Fruit fly (Drosophila melanogaster) whole organism, embryonic: ENCODE data around the gene jagn.

Experiments
- CG10209 ChIP-seq: fragments of 200-800 bp; sonication (Bioruptor generic); optimal IDR thresholded peaks from 3 replicates; lab custom pipeline; 2017; ENCODE audit warnings: missing biosample characterization, mild to moderate bottlenecking, missing genetic modification characterization, missing genetic modification reagents
- CG10959 ChIP-seq: fragments of 200-800 bp; sonication (Bioruptor generic); IDR thresholded peaks from 2 replicates; pipeline ENCODE4 v1.3.6; 2022; ENCODE audit warnings: missing biosample characterization, missing genetic modification characterization
- CG15073 ChIP-seq: fragments of 200-800 bp; sonication (Bioruptor generic); optimal IDR thresholded peaks from 2 replicates; lab custom pipeline; 2016; ENCODE audit warnings: missing biosample characterization, missing genetic modification characterization
- CG1603 ChIP-seq: fragments of 200-800 bp; sonication (Bioruptor generic); optimal IDR thresholded peaks from 2 replicates; lab custom pipeline; 2019; ENCODE audit warnings: missing biosample characterization, mild to moderate bottlenecking, missing genetic modification characterization, moderate library complexity
- CG17568 ChIP-seq: fragments of 200-800 bp; sonication (Bioruptor generic); optimal IDR thresholded peaks from 2 replicates; lab custom pipeline; 2018; ENCODE audit warnings: missing biosample characterization, mild to moderate bottlenecking, missing genetic modification characterization, moderate library complexity
- CG18262 ChIP-seq: fragments of 200-800 bp; optimal IDR thresholded peaks from 3 replicates; lab custom pipeline; 2019; ENCODE audit warnings: missing biosample characterization, mild to moderate bottlenecking, missing genetic modification characterization, moderate library complexity
- CG3065 ChIP-seq: fragments of 200-800 bp; sonication (Bioruptor generic); optimal IDR thresholded peaks from 2 replicates; lab custom pipeline; 2016; ENCODE audit warnings: missing biosample characterization, missing genetic modification characterization
- CG3163 ChIP-seq: fragments of 200-800 bp; sonication (Bioruptor generic); optimal IDR thresholded peaks from 3 replicates; lab custom pipeline; 2016; ENCODE audit warnings: missing biosample characterization, missing genetic modification characterization
- CG32532 ChIP-seq: fragments of 200-800 bp; sonication (Bioruptor generic); IDR thresholded peaks from 2 replicates; pipeline ENCODE4 v1.3.6; 2022; ENCODE audit warnings: missing biosample characterization, missing genetic modification characterization
- CG3847 ChIP-seq: fragments of 200-800 bp; sonication (Bioruptor generic); IDR thresholded peaks from 2 replicates; pipeline ENCODE4 v1.3.6; 2022; ENCODE audit warnings: missing biosample characterization, missing genetic modification characterization
- CG42726 ChIP-seq: fragments of 200-800 bp; sonication (Bioruptor generic); IDR thresholded peaks from 2 replicates; pipeline ENCODE4 v1.3.6; 2022; ENCODE audit warnings: missing biosample characterization, missing genetic modification characterization; ENCODE audit not compliant: partially characterized antibody
- CG4424 ChIP-seq: fragments of 200-800 bp; sonication (Bioruptor generic); optimal IDR thresholded peaks from 3 replicates; lab custom pipeline; 2016; ENCODE audit warnings: missing biosample characterization, missing genetic modification characterization
- CG4707 ChIP-seq: fragments of 200-800 bp; sonication (Bioruptor generic); optimal IDR thresholded peaks from 2 replicates; lab custom pipeline; 2018; ENCODE audit warnings: missing biosample characterization, mild to moderate bottlenecking, missing genetic modification characterization, moderate library complexity
- CG5180 ChIP-seq: fragments of 200-800 bp; sonication (Bioruptor generic); optimal IDR thresholded peaks from 3 replicates; lab custom pipeline; 2017; ENCODE audit warnings: missing biosample characterization, missing genetic modification characterization, mild to moderate bottlenecking, moderate library complexity, missing genetic modification reagents
- CG5245 ChIP-seq: fragments of 200-800 bp; sonication (Bioruptor generic); optimal IDR thresholded peaks from 3 replicates; lab custom pipeline; 2016; ENCODE audit warnings: missing biosample characterization, missing genetic modification characterization
- CG6175 ChIP-seq: fragments of 200-800 bp; sonication (Bioruptor generic); IDR thresholded peaks from 3 replicates; pipeline ENCODE4 v1.3.6; 2022; ENCODE audit warnings: missing biosample characterization, missing genetic modification characterization
- CG6765 ChIP-seq: fragments of 200-800 bp; sonication (Bioruptor generic); optimal IDR thresholded peaks from 3 replicates; lab custom pipeline; 2017; ENCODE audit warnings: missing biosample characterization, mild to moderate bottlenecking, missing genetic modification characterization
- CG6854 ChIP-seq: fragments of 200-800 bp; sonication (Bioruptor generic); optimal IDR thresholded peaks from 3 replicates; lab custom pipeline; 2017; ENCODE audit warnings: missing biosample characterization, mild to moderate bottlenecking, missing genetic modification characterization
- CG8290 ChIP-seq, 3 experiments: fragments of 200-800 bp; sonication (Bioruptor generic); optimal IDR thresholded peaks; 2 replicates each; lab custom pipeline; 2016 to 2019; ENCODE audit warnings: missing biosample characterization in 3 of 3, missing genetic modification characterization in 3 of 3, mild to moderate bottlenecking in 2 of 3, moderate library complexity in 1 of 3
- CG9727 ChIP-seq: fragments of 200-800 bp; sonication (Bioruptor generic); optimal IDR thresholded peaks from 3 replicates; lab custom pipeline; 2017; ENCODE audit warnings: missing biosample characterization, mild to moderate bottlenecking, missing genetic modification characterization
- D ChIP-seq, 2 experiments: fragments of 200-800 bp in 1 of 2; fragments of >200 bp in 1 of 2; sonication (Bioruptor generic) in 1 of 2; optimal IDR thresholded peaks; 2 replicates in 1 of 2; 3 replicates in 1 of 2; lab custom pipeline; 2017; ENCODE audit warnings: mild to moderate bottlenecking in 1 of 2, missing biosample characterization in 1 of 2, missing genetic modification characterization in 1 of 2, missing genetic modification reagents in 1 of 2
- Dad ChIP-seq: fragments of 200-800 bp; sonication (Bioruptor generic); optimal IDR thresholded peaks from 3 replicates; lab custom pipeline; 2016; ENCODE audit warnings: missing biosample characterization, missing genetic modification characterization
- Dbx ChIP-seq: fragments of 200-800 bp; sonication (Bioruptor generic); IDR thresholded peaks from 3 replicates; pipeline ENCODE4 v1.3.6; 2022; ENCODE audit warnings: missing biosample characterization, missing genetic modification characterization
- Drgx ChIP-seq: fragments of 200-800 bp; sonication (Bioruptor generic); IDR thresholded peaks from 2 replicates; pipeline ENCODE4 v1.3.6; 2022; ENCODE audit warnings: missing biosample characterization, missing genetic modification characterization
- HLH3B ChIP-seq: fragments of 200-800 bp; sonication (Bioruptor generic); IDR thresholded peaks from 2 replicates; pipeline ENCODE4 v1.3.6; 2022; ENCODE audit warnings: missing biosample characterization, missing genetic modification characterization
- Lim3 ChIP-seq: fragments of 200-800 bp; sonication (Bioruptor generic); IDR thresholded peaks from 2 replicates; pipeline ENCODE4 v1.3.6; 2022; ENCODE audit warnings: missing biosample characterization, missing genetic modification characterization
- Med ChIP-seq: fragments of 200-800 bp; sonication (Bioruptor generic); peaks from one replicate; lab custom pipeline; 2016; ENCODE audit warnings: missing biosample characterization, missing genetic modification characterization, mild to moderate bottlenecking, inconsistent platforms, moderate library complexity
- Mrtf ChIP-seq: fragments of 200-800 bp; sonication (Bioruptor generic); IDR thresholded peaks from 3 replicates; pipeline ENCODE4 v1.3.6; 2022; ENCODE audit warnings: missing biosample characterization, missing genetic modification characterization
- Neu2 ChIP-seq: fragments of 200-800 bp; sonication (Bioruptor generic); optimal IDR thresholded peaks from 3 replicates; lab custom pipeline; 2016; ENCODE audit warnings: missing biosample characterization, missing genetic modification characterization, borderline replicate concordance
- Xrp1 ChIP-seq: fragments of 200-800 bp; sonication (Bioruptor generic); IDR thresholded peaks from 2 replicates; pipeline ENCODE4 v1.3.6; 2022; ENCODE audit warnings: missing biosample characterization, missing genetic modification characterization
- chinmo ChIP-seq: fragments of 200-800 bp; sonication (Bioruptor generic); IDR thresholded peaks from 4 replicates; pipeline ENCODE4 v1.3.6; 2022; ENCODE audit warnings: missing biosample characterization, missing genetic modification characterization; ENCODE audit not compliant: partially characterized antibody
- chn ChIP-seq: fragments of 200-800 bp; sonication (Bioruptor generic); optimal IDR thresholded peaks from 2 replicates; lab custom pipeline; 2016; ENCODE audit warnings: missing biosample characterization, missing genetic modification characterization
- ci ChIP-seq: fragments of 200-800 bp; sonication (Bioruptor generic); IDR thresholded peaks from 3 replicates; pipeline ENCODE4 v1.3.6; 2022; ENCODE audit warnings: missing biosample characterization, missing genetic modification characterization
- crc ChIP-seq: fragments of 200-800 bp; sonication (Bioruptor generic); optimal IDR thresholded peaks from 2 replicates; lab custom pipeline; 2016; ENCODE audit warnings: missing biosample characterization, missing genetic modification characterization
- danr ChIP-seq: fragments of 200-800 bp; sonication (Bioruptor generic); IDR thresholded peaks from 2 replicates; pipeline ENCODE4 v1.3.6; 2022; ENCODE audit warnings: missing biosample characterization, missing genetic modification characterization
- dati ChIP-seq: fragments of 200-800 bp; sonication (Bioruptor generic); IDR thresholded peaks from 2 replicates; pipeline ENCODE4 v1.3.6; 2022; ENCODE audit warnings: missing biosample characterization, missing genetic modification characterization
- eve ChIP-seq, 2 experiments: fragments of >200 bp; optimal IDR thresholded peaks; 2 replicates each; lab custom pipeline; 2017; ENCODE audit warnings: missing biosample characterization in 2 of 2, missing genetic modification characterization in 2 of 2
- fru ChIP-seq: fragments of >200 bp; optimal IDR thresholded peaks from 2 replicates; lab custom pipeline; 2017
- ftz-f1 ChIP-seq: fragments of 200-800 bp; sonication (Bioruptor generic); optimal IDR thresholded peaks from 2 replicates; lab custom pipeline; 2016; ENCODE audit warnings: missing biosample characterization, missing genetic modification characterization
- hb ChIP-seq: fragments of 200-800 bp; sonication (Bioruptor generic); IDR thresholded peaks from 3 replicates; pipeline ENCODE4 v1.3.6; 2022; ENCODE audit warnings: missing biosample characterization, missing genetic modification characterization; ENCODE audit not compliant: partially characterized antibody
- ind ChIP-seq: fragments of 200-800 bp; sonication (Bioruptor generic); optimal IDR thresholded peaks from 3 replicates; lab custom pipeline; 2016; ENCODE audit warnings: missing biosample characterization, missing genetic modification characterization
- lilli ChIP-seq: fragments of 200-800 bp; sonication (Bioruptor generic); optimal IDR thresholded peaks from 3 replicates; lab custom pipeline; 2016; ENCODE audit warnings: missing biosample characterization, missing genetic modification characterization
- luna ChIP-seq: fragments of 200-800 bp; sonication (Bioruptor generic); optimal IDR thresholded peaks from 2 replicates; lab custom pipeline; 2016; ENCODE audit warnings: missing biosample characterization, missing genetic modification characterization
- pzg ChIP-seq: fragments of 200-800 bp; sonication (Bioruptor generic); optimal IDR thresholded peaks from 3 replicates; lab custom pipeline; 2018; ENCODE audit warnings: missing biosample characterization, mild to moderate bottlenecking, missing genetic modification characterization, moderate library complexity
- sisA ChIP-seq: fragments of 200-800 bp; sonication (Bioruptor generic); IDR thresholded peaks from 2 replicates; pipeline ENCODE4 v1.3.6; 2022; ENCODE audit warnings: missing biosample characterization, missing genetic modification characterization
- slp2 ChIP-seq: fragments of 200-800 bp; sonication (Bioruptor generic); optimal IDR thresholded peaks from 2 replicates; lab custom pipeline; 2016; ENCODE audit warnings: missing biosample characterization, missing genetic modification characterization
- so ChIP-seq: fragments of 200-800 bp; sonication (Bioruptor generic); IDR thresholded peaks from 3 replicates; pipeline ENCODE4 v1.3.6; 2022; ENCODE audit warnings: missing biosample characterization, missing genetic modification characterization
- z ChIP-seq: fragments of 200-800 bp; sonication (Bioruptor generic); IDR thresholded peaks from 3 replicates; pipeline ENCODE4 v1.3.6; 2022; ENCODE audit warnings: missing biosample characterization, missing genetic modification characterization

jagn gene

dm6 chr3R:5778731-5779593 is at the start of gene jagn (continued):
- TF ChIP-seq Neu2 (GFP tag; lab: Kevin White, UChicago) (no peak), CG10959 (GFP tag; lab: Robert Waterston, UW) (no peak), CG4424 (peak; percentile 47), ci (GFP tag; lab: Robert Waterston, UW) (peak; percentile 82), CG3163 (GFP tag; lab: Kevin White, UChicago) (peak; percentile 42), CG10209 (peak; percentile 26), so (no peak), CG32532 (peak; percentile 75), Dad (GFP tag; lab: Kevin White, UChicago) (peak; percentile 48), ind (peak; percentile 60), CG3847 (peak; percentile 83), Lim3 (GFP tag; lab: Robert Waterston, UW) (no peak), fru (lab: Kevin White, UChicago) (no peak), Med (peak; percentile 97), CG6765 (GFP tag; lab: Kevin White, UChicago) (no peak), CG17568 (no peak), hb (GFP tag; lab: Robert Waterston, UW) (peak; percentile 100), Xrp1 (GFP tag; lab: Robert Waterston, UW) (peak; percentile 38; the same call in 1 of the 2 replicates), ftz-f1 (GFP tag; lab: Kevin White, UChicago) (no peak), CG6854 (GFP tag; lab: Kevin White, UChicago) (peak; percentile 0), HLH3B (GFP tag; lab: Robert Waterston, UW) (0 out of 2 replicates have a peak, but pooled peaks have one; percentile 29), CG4707 (GFP tag; lab: Kevin White, UChicago) (no peak), CG15073 (GFP tag; lab: Kevin White, UChicago) (no peak), CG6175 (GFP tag; lab: Robert Waterston, UW) (0 out of 3 replicates have a peak, but pooled peaks have one; percentile 43), z (no peak), CG3065 (GFP tag; lab: Kevin White, UChicago) (no peak), dati (GFP tag; lab: Robert Waterston, UW) (no peak), CG1603 (tag; lab: Kevin White, UChicago) (peak; percentile 77), chinmo (GFP tag; lab: Robert Waterston, UW) (peak; percentile 99), CG42726 (GFP tag; lab: Robert Waterston, UW) (peak; percentile 100), CG18262 (tag; lab: Kevin White, UChicago) (peak; percentile 49), CG9727 (peak; percentile 75), luna (peak; percentile 51), crc (GFP tag; lab: Kevin White, UChicago) (peak; percentile 21), D (optimal IDR thresholded peaks at IDR 0.05; lab: Kevin White, UChicago) (no peak), D (GFP tag; optimal IDR thresholded peaks at IDR 0.05; lab: Kevin White, UChicago) (no peak), sisA (GFP tag; lab: Robert Waterston, UW) (peak; percentile 62), slp2 (peak; percentile 25), Dbx (peak; percentile 83), CG5180 (GFP tag; lab: Kevin White, UChicago) (no peak), eve (GFP tag; optimal IDR thresholded peaks at IDR 0.05; lab: Kevin White, UChicago) (no peak), chn (GFP tag; lab: Kevin White, UChicago) (peak; percentile 77), danr (GFP tag; lab: Robert Waterston, UW) (no peak), pzg (peak; percentile 90), lilli (GFP tag; lab: Kevin White, UChicago) (peak; percentile 82), Mrtf (GFP tag; lab: Robert Waterston, UW) (peak; percentile 68; the same call in 2 of the 3 replicates), CG8290 (GFP tag; optimal IDR thresholded peaks at IDR 0.05; lab: Kevin White, UChicago) (peak; percentile 53), CG8290 (tag; optimal IDR thresholded peaks at IDR 0.05; lab: Kevin White, UChicago) (peak in 1 of 2 experiments; percentile 75), CG5245 (GFP tag; lab: Kevin White, UChicago) (peak; percentile 12), Drgx (GFP tag; lab: Robert Waterston, UW) (no peak; the same call in 1 of the 2 replicates)
